Worm (Caenorhabditis elegans): ENCODE data around the gene Y39G8B.2.

Gene Y39G8B.2

DNA sequence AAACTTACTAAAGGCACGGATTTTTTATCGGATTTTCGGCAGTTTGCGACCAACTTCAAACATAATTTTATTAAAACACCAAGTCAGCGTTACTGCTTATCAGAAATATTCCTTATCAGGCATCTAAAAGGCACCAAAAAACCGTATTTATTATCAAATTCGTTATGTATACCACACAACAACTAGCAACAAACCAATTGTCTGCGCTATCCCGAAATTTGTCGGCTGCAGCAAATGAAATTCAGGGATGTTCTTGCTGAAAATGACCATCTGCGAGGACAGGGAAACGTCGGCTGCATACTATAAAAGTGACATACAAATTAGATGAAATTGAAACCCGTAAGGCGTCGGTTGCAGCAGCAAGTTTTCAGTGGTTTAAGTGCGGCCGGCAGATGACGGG, 22.0 kb upstream of the Y39G8B.2 start:
- TF ChIP-seq elt-2 (tag; optimal IDR thresholded peaks at IDR 0.05) (peak; percentile 13), pha-4 (tag; optimal IDR thresholded peaks at IDR 0.05) (no peak), hlh-15 (tag; optimal IDR thresholded peaks at IDR 0.05) (no peak), zip-5 (tag; optimal IDR thresholded peaks at IDR 0.05) (no peak)

DNA sequence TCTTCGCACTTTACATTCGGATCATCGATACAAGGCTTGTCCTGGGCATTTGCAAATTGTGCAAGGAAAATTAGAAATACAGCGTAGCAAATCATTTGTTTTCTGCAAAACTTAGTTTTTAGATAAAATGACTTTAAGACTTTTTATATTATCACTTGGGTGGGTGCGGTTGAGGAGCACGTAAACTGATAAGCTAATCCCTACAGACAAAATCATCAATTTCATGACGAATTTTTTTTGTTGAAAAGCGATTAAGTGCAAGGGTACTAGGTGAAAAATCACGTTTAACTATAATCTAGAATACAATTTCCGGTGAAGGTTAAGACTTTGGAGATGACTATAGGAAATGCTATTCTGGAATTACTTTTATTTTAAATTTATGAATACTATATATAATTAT, 21.5 kb upstream of the Y39G8B.2 start, which contains the start of gene F01D5.1:
Gene F01D5.1 (minus strand): TSS at position 105 of the 400 bp plus-strand sequence.
- TF ChIP-seq syd-9 (tag; optimal IDR thresholded peaks at IDR 0.05) = no peak
- no peak for TF ChIP-seq pqm-1 (tag; optimal IDR thresholded peaks at IDR 0.05)
- TF ChIP-seq Y22D7AL.16 (tag; optimal IDR thresholded peaks at IDR 0.05) = no peak
- TF ChIP-seq ceh-19 (GFP tag; optimal IDR thresholded peaks at IDR 0.05) = no peak
- no peak for TF ChIP-seq ceh-18 (tag; optimal IDR thresholded peaks at IDR 0.05)
- no peak for TF ChIP-seq hlh-15 (tag; optimal IDR thresholded peaks at IDR 0.05)
- TF ChIP-seq nfya-1 (tag; optimal IDR thresholded peaks at IDR 0.05) = no peak
- TF ChIP-seq elt-2 (tag; optimal IDR thresholded peaks at IDR 0.05) = no peak
- TF ChIP-seq ceh-6 (GFP tag; optimal IDR thresholded peaks at IDR 0.05) = no peak
- TF ChIP-seq rnt-1 (tag; optimal IDR thresholded peaks at IDR 0.05) = no peak
- no peak for TF ChIP-seq ztf-16 (tag; optimal IDR thresholded peaks at IDR 0.05)
- TF ChIP-seq unc-55 (GFP tag; optimal IDR thresholded peaks at IDR 0.05) = no peak
- no peak for TF ChIP-seq ceh-9 (tag; optimal IDR thresholded peaks at IDR 0.05)
- no peak for TF ChIP-seq K02D7.2 (tag; optimal IDR thresholded peaks at IDR 0.05)
- TF ChIP-seq ceh-22 (tag; optimal IDR thresholded peaks at IDR 0.05) = no peak
- TF ChIP-seq pha-2 (tag; optimal IDR thresholded peaks at IDR 0.05) = no peak
- no peak for TF ChIP-seq ceh-2 (tag; optimal IDR thresholded peaks at IDR 0.05)
- no peak for TF ChIP-seq eyg-1 (tag; optimal IDR thresholded peaks at IDR 0.05)
- no peak for TF ChIP-seq che-1 (tag; optimal IDR thresholded peaks at IDR 0.05)
- TF ChIP-seq zip-5 (tag; optimal IDR thresholded peaks at IDR 0.05) = no peak

DNA sequence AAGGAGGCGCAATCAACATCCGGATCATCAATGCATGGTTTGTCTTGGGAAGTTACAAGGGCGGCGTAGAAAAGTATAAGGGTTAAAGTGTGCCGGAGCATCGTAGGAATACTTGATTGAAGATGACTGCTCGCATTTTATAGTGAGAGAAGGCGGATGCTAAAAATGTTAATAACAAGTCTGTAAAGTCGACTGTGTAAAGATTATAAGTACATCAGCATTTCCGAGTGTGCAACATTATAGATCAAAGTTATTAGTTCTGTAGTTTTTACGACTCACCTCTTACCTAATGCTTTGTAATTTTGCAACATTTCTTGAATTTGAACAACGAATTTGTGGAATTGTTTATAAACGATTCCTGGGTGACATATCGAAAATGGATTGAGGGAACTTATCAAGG, 18.9 kb upstream of the Y39G8B.2 start, which contains the start of gene Y39G8B.7:
Gene Y39G8B.7 (minus strand): TSS at position 101 of the 400 bp plus-strand sequence.
- TF ChIP-seq ceh-31 (tag; optimal IDR thresholded peaks at IDR 0.05) (no peak), gmeb-2 (tag; optimal IDR thresholded peaks at IDR 0.05) (no peak), elt-2 (tag; optimal IDR thresholded peaks at IDR 0.05) (no peak), hlh-30 (tag; optimal IDR thresholded peaks at IDR 0.05; ENCODE audit: insufficient read depth) (no peak), ref-2 (tag; optimal IDR thresholded peaks at IDR 0.05) (no peak), madf-2 (tag; optimal IDR thresholded peaks at IDR 0.05) (no peak), odd-2 (tag; optimal IDR thresholded peaks at IDR 0.05) (no peak)

DNA sequence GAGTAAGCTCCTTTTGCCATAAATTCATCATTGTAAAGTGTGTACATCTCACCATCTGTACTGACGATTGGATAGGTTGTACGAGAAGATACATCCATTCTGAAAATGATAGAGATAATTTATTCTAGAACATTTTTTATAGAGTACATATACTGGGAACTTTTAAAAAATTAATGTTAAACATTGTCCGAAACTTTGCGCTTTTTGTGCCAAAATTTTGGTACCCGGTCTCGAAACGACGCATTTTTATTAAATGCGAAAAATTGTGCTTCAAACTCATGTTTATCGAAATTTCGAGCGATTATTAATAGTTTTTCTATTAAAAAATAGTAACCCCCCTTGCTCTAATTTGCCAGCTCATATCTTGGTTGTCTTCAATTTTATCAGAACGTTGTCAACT, 15.7 kb upstream of the Y39G8B.2 start, which contains the start of gene Y39G8B.5:
Gene Y39G8B.5 (minus strand): TSS at position 101 of the 400 bp plus-strand sequence.
- TF ChIP-seq ahr-1 (tag; optimal IDR thresholded peaks at IDR 0.05) = no peak
- no peak for TF ChIP-seq nhr-11 (tag; optimal IDR thresholded peaks at IDR 0.05)
- TF ChIP-seq ama-1 (optimal IDR thresholded peaks at IDR 0.05) = no peak
- TF ChIP-seq elt-4 (tag; optimal IDR thresholded peaks at IDR 0.05) = no peak
- TF ChIP-seq hlh-15 (tag; optimal IDR thresholded peaks at IDR 0.05) = no peak
- TF ChIP-seq K09A11.1 (tag; optimal IDR thresholded peaks at IDR 0.05; ENCODE audit: insufficient read depth) = no peak
- TF ChIP-seq ceh-9 (tag; optimal IDR thresholded peaks at IDR 0.05) = no peak
- TF ChIP-seq hlh-8 (tag; optimal IDR thresholded peaks at IDR 0.05) = no peak
- TF ChIP-seq ttx-3 (tag; optimal IDR thresholded peaks at IDR 0.05) = no peak
- TF ChIP-seq ceh-24 (tag; optimal IDR thresholded peaks at IDR 0.05) = no peak
- TF ChIP-seq ets-4 (tag; optimal IDR thresholded peaks at IDR 0.05) = no peak
- TF ChIP-seq che-1 (tag; optimal IDR thresholded peaks at IDR 0.05) = no peak

DNA sequence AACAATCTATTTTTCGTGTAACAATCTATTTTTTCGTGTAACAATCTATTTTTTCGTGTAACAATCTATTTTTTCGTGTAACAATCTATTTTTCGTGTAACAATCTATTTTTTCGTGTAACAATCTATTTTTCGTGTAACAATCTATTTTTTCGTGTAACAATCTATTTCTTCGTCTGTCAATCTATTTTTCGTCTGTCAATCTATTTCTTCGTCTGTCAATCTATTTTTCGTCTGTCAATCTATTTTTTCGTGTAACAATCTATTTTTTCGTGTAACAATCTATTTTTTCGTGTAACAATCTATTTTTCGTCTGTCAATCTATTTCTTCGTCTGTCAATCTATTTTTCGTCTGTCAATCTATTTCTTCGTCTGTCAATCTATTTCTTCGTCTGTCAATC, 10.0 kb upstream of the Y39G8B.2 start:
- peak; percentile 23 for TF ChIP-seq lin-11 (tag; optimal IDR thresholded peaks at IDR 0.05)
- peak; percentile 67 for TF ChIP-seq che-1 (tag; optimal IDR thresholded peaks at IDR 0.05)
- TF ChIP-seq Y22D7AL.16 (tag; optimal IDR thresholded peaks at IDR 0.05) = peak; percentile 62
- TF ChIP-seq pat-9 (tag; optimal IDR thresholded peaks at IDR 0.05) = peak; percentile 51
- peak; percentile 33 for TF ChIP-seq C38D4.7 (GFP tag; optimal IDR thresholded peaks at IDR 0.05)
